Fruit fly (Drosophila melanogaster) whole organism, larva: ENCODE results near the gene mib1.

Experiments
- noc ChIP-seq: fragments of 200-800 bp; sonication (Bioruptor generic); optimal IDR thresholded peaks from 3 replicates; lab custom pipeline; 2019; ENCODE audit warnings: missing biosample characterization, mild to moderate bottlenecking, missing genetic modification characterization, moderate library complexity

mib1 gene

dm6 chr3L:16033090-16033828, 21.6 kb upstream of the mib1 start, which contains the start of the genes CG42717 and CG42716:
Gene CG42717 (minus strand): TSS chr3L:16033190.
Gene CG42716 (plus strand): TSS chr3L:16033778.
- TF ChIP-seq noc (tag; lab: Kevin White, UChicago), result no peak

DNA sequence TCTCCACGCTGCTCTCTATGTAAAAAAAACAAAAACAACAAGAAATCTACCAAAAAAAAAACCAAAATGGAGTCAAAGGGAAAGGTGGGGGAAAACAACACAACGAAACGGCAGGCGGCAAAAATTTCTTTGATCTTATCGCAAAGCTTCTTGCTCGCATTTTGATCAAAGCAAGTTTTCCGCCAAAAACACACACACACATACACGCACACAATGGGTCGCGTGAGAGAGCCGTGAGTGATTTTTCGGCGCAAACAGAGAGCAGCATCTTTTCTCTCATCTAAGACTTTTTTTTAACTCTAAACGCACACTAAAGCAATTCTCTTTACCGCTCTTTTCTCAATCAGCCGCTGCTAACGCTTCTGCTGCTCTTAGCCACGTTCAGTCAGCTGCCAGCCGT, 17.3 kb upstream of the mib1 start:
- TF ChIP-seq noc (tag; lab: Kevin White, UChicago), result no peak

- TF ChIP-seq noc (tag; lab: Kevin White, UChicago), result no peak
These were observed 15.6 kb upstream of the mib1 start for dm6 chr3L:16027163-16027633.

DNA sequence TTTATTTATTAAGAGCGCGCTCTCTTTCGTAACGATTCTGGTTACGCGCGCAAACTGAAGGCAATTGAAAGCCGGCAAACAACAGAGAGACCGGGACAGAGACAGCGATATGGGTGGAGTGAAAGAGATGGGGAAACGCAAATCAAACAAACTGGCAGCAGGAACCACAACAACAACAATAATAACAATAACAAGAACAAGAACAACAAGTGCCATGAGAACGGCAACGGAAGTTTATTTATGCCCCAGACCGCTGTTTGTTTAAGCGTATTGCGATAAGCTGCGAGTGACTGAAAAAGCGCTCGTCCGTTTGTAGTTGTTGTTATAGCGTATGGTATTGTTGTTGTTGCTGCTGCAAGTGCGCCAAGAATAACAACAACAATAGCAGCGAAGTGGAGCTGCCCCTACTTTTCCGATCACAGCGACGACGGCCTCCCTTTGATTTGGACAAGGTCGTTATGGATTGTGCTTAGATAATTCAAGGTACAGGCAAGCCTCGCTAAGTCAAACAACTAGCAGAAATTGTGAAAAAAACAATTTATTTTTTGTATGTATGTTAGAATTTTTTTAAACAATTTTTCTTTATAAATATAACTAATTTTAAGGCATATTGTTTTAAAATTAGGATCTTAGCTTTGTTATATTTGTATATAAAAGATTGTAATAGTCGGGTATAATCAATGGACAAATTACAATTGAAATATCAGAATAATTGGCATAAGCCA, 14.6 kb upstream of the mib1 start:
- no peak for TF ChIP-seq noc (tag; lab: Kevin White, UChicago)

DNA sequence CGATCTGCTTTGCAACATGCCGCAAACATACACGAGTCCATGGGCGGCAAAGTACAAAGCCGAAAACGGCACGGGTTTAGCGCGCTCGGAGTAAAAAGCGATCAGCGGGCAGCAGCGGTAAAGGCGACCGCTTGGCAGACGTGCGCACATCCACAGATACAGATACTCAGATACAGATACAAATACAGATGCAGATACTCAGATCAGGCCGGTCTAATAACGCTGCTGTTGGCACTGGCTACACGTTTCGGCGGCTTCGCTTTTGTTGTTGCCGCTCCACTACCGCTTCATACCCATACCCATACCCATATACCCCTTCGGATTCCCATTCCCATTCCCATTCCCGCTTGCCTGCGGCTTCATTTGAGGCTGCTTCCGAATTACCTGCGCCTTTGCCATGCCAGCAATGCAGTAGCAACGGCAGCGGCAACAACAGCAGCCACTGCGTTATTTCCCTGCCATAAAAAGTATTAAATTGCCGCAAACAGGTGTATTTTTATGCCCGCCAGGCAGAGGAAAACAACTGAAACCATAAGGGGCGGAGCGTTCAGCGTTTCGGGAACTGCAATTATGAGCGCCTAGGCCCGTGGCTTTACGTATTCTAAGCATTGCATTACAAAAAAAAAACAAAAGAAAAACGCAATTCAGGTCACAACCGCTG, 13.5 kb upstream of the mib1 start:
- no peak for TF ChIP-seq noc (tag; lab: Kevin White, UChicago)

DNA sequence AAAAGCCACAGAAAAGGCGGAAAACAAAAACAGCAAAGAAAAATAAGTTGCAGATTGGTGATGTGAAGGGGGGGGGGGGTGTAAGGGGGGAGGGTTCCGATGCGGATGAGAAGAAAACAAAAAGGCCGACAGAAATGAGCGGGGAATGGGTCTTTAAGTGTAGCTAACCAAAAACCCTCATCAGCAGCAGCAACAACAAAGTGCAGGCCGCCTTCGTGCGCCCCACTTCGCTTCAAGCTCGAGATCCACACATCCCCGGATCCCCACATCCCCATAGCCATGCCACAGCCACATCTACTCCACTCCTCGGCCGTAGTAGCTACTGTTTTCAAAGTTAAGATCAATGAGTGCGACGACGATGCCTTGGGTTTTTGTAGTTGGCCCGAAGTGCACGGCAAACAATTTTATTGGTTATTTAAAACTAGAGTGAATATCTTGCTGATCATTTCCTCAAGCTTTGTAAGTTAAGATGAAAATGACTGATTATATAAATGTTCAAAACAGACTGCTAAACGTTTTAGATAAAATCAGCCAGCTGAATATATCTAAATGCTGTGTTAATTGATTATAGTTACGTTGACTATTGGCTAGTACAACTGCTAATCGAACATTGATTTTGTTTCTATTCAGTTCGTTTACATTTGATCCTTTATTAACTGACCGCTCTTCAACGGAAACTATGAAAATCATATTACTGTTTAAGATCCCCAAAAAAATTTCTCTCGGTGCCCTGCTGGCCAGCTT, 12.8 kb upstream of the mib1 start:
- no peak for TF ChIP-seq noc (tag; lab: Kevin White, UChicago)

dm6 chr3L:16023020-16023648, 11.5 kb upstream of the mib1 start, which contains the start of gene Notum:
Gene Notum (plus strand): TSS chr3L:16023480.
- TF ChIP-seq noc (tag; lab: Kevin White, UChicago), result no peak

DNA sequence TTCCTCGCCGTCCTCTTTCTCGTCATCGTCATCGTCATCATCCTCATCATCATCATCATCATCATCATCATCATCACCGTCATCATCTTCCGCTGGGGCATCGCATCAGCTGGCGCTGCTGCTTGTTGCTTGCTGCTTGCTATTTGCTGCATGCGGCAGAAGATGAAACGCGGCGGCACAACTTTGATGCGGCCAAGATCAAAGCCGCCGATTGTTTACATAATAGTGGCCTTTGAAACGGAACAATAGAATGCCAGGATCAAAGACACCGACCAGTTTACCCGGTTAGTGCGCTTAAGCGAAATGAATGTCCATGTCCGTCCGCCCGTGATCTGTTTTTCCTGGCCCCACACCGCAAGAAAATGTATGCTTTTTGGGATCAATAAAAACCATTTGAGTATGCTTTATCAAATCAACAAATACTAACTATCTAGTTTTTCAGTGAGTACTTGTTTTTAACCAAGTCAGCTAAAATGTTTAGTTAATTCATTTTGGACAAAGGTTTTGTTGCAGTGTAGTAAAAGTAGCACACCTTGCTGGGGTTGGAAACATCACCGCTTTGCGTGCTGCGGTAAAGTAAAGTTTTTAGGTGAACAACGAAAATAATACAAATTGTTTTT, 9.6 kb upstream of the mib1 start:
- no peak for TF ChIP-seq noc (tag; lab: Kevin White, UChicago)

dm6 chr3L:16019144-16020006, 7.8 kb upstream of the mib1 start:
- TF ChIP-seq noc (tag; lab: Kevin White, UChicago), result no peak

dm6 chr3L:16018721-16019120, 7.1 kb upstream of the mib1 start:
- TF ChIP-seq noc (tag; lab: Kevin White, UChicago), result no peak

DNA sequence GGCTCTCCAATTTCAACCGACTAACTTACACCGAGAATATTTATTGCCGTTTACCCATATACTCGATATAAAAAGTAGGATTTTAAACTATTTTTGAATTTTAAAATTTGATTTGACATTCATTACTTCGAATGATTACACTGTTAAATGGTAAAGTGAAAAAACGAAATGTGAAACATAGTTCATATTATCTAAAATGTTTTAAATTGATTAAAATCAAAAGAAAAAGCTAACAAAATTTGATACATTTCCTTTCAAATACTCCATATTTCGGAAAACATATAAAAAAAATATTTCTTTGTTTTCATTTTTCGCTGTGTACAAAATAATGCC, 6.6 kb upstream of the mib1 start:
- no peak for TF ChIP-seq noc (tag; lab: Kevin White, UChicago)

- no peak for TF ChIP-seq noc (tag; lab: Kevin White, UChicago)
These were observed 6.1 kb upstream of the mib1 start for dm6 chr3L:16017528-16018250.

DNA sequence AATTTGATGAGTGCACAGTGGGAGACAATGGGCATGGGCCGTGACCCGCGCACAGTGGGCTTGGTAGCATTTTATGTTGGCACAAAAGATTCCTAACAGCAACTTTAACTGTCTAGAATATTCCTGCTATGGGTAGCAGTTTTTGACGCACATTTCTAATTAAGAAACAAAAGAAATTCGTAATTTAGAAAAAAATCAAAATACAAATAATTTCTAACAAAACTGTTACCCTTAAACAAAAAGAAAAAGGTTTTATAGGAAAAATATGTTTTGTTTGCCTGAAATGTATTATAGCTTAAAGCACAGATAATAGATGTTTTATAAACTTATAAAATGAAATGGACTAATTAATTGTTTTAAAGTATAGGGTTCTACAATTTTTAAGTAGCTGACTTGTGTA, 5.3 kb upstream of the mib1 start:
- no peak for TF ChIP-seq noc (tag; lab: Kevin White, UChicago)
